Worm (Caenorhabditis elegans): Measurements from ENCODE around the gene tsn-1.

- TF ChIP-seq aly-2 (tag; optimal IDR thresholded peaks at IDR 0.05) = no peak
- TF ChIP-seq ceh-16 (tag; optimal IDR thresholded peaks at IDR 0.05) = no peak
- no peak for TF ChIP-seq unc-39 (tag; optimal IDR thresholded peaks at IDR 0.05)
- no peak for TF ChIP-seq peb-1 (tag; optimal IDR thresholded peaks at IDR 0.05)
- peak; percentile 76 for TF ChIP-seq crh-2 (tag; optimal IDR thresholded peaks at IDR 0.05)
- TF ChIP-seq nhr-6 (tag; optimal IDR thresholded peaks at IDR 0.05) = no peak
- no peak for TF ChIP-seq unc-62 (GFP tag; optimal IDR thresholded peaks at IDR 0.05)
- no peak for TF ChIP-seq ztf-11 (tag; optimal IDR thresholded peaks at IDR 0.05)
- no peak for TF ChIP-seq snpc-4 (tag; optimal IDR thresholded peaks at IDR 0.05)
- no peak for TF ChIP-seq elt-1 (tag; optimal IDR thresholded peaks at IDR 0.05)
- TF ChIP-seq lin-11 (tag; optimal IDR thresholded peaks at IDR 0.05) = no peak
- TF ChIP-seq ceh-82 (tag; optimal IDR thresholded peaks at IDR 0.05) = no peak
These were observed 22.1 kb downstream of the tsn-1 start for ce11 chrII:4728687-4729086.

All from whole organism, L2 larva.